Worm (Caenorhabditis elegans) whole organism, young adult: ENCODE results near the gene sto-6.

Experiments
- athp-1 ChIP-seq: sonication (generic microtip); optimal IDR thresholded peaks from 2 replicates; lab custom pipeline; 2017; ENCODE audit warnings: mild to moderate bottlenecking, missing genetic modification characterization, missing compliant biosample characterization
- ceh-27 ChIP-seq: fragments of 200-800 bp; sonication (Bioruptor generic); optimal IDR thresholded peaks from 2 replicates; lab custom pipeline; 2018; ENCODE audit warnings: mild to moderate bottlenecking, missing genetic modification characterization, moderate library complexity, missing compliant biosample characterization
- dox-1 ChIP-seq: fragments of 200-800 bp; sonication (Bioruptor generic); IDR thresholded peaks from 2 replicates; pipeline ENCODE4 v1.3.6; 2022; ENCODE audit warnings: missing genetic modification reagents, missing genetic modification characterization, missing compliant biosample characterization
- lin-54 ChIP-seq: fragments of 200-800 bp; sonication (Bioruptor generic); optimal IDR thresholded peaks from 2 replicates; lab custom pipeline; 2018; ENCODE audit warnings: mild to moderate bottlenecking, missing genetic modification characterization, missing compliant biosample characterization
- nfya-1 ChIP-seq: sonication (generic microtip); optimal IDR thresholded peaks from 2 replicates; lab custom pipeline; 2017; ENCODE audit warnings: antibody characterized with exemption, missing compliant biosample characterization, missing genetic modification characterization, borderline replicate concordance; ENCODE audit not compliant: insufficient read depth
- pbrm-1 ChIP-seq: fragments of 200-800 bp; sonication (Bioruptor generic); IDR thresholded peaks from 2 replicates; pipeline ENCODE4 v1.3.6; 2022; ENCODE audit warnings: missing genetic modification reagents, missing genetic modification characterization, missing compliant biosample characterization
- rcor-1 ChIP-seq: fragments of 200-800 bp; sonication (Bioruptor generic); IDR thresholded peaks from 2 replicates; pipeline ENCODE4 v1.3.6; 2022; ENCODE audit warnings: missing genetic modification reagents, missing genetic modification characterization, missing compliant biosample characterization
- sdz-38 ChIP-seq: sonication (generic microtip); optimal IDR thresholded peaks from 2 replicates; lab custom pipeline; 2016; ENCODE audit warnings: missing genotype, missing genetic modification characterization, missing compliant biosample characterization
- ztf-18 ChIP-seq: sonication (generic microtip); optimal IDR thresholded peaks from 2 replicates; lab custom pipeline; 2016; ENCODE audit warnings: missing genotype, mild to moderate bottlenecking, missing genetic modification characterization, missing compliant biosample characterization

DNA sequence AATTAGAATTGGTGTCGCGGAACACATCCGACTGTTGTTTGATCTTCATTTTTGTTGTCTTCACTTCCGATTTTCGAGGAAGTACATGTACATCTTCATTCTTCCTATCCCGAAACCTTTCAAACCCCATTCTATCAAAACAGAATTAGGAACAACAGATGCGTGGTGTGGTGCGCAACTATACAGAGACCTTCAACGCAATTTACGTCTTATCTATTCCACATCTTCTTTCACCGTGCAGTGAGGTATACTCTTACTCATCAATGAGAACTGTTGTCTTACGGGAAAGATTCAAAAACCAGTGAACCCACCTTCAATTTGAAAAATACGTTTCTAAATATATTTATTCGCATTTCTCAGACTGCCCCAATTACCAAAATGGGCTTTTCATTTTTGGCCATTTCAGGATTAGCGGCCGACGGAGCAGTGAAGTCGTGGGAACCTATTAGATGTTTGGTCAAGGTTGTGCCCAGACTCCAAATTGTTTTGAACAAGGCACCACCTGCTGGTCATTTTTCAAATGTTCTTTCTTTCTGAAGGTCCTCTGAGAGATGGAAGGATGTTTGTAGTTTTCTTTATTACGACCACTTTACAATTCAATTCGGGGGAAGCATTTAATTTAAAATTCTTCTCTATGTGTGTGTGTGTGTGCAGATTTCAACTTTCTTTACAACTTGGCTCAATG is 25.2 kb upstream of the sto-6 start:
- TF ChIP-seq ceh-27 = no peak
- no peak for TF ChIP-seq ztf-18 (tag; lab: Kevin White, UChicago)
- no peak for TF ChIP-seq lin-54 (GFP tag; lab: Kevin White, UChicago)
- no peak for TF ChIP-seq pbrm-1 (GFP tag; lab: Robert Waterston, UW)
- no peak for TF ChIP-seq athp-1
- no peak for TF ChIP-seq sdz-38
- TF ChIP-seq dox-1 (GFP tag; lab: Robert Waterston, UW) = no peak
- TF ChIP-seq rcor-1 (GFP tag; lab: Robert Waterston, UW) = no peak
- no peak for TF ChIP-seq nfya-1
